Fruit fly (Drosophila melanogaster) whole organism, pupa: Measurements from ENCODE around the gene SKIP.
A peak's percentile ranks its signal among the peaks of the same experiment; 100 is the strongest.

Source experiments
- CG10348 ChIP-seq: fragments of 200-800 bp; sonication (Bioruptor generic); IDR thresholded peaks from 2 replicates; pipeline ENCODE4 v1.3.6; 2022; ENCODE audit warnings: missing biosample characterization, missing genetic modification characterization
- CG14655 ChIP-seq: fragments of 200-800 bp; sonication (Bioruptor generic); optimal IDR thresholded peaks from 3 replicates; lab custom pipeline; 2017; ENCODE audit warnings: mild to moderate bottlenecking, missing biosample characterization, missing genetic modification reagents, missing genetic modification characterization
- CG15710 ChIP-seq: fragments of 200-800 bp; sonication (Bioruptor generic); optimal IDR thresholded peaks from 2 replicates; lab custom pipeline; 2018; ENCODE audit warnings: missing biosample characterization, mild to moderate bottlenecking, missing genetic modification characterization, moderate library complexity
- CG17806 ChIP-seq: fragments of 200-800 bp; sonication (Bioruptor generic); optimal IDR thresholded peaks from 2 replicates; lab custom pipeline; 2018; ENCODE audit warnings: missing biosample characterization, mild to moderate bottlenecking, missing genetic modification characterization, moderate library complexity
- CG4496 ChIP-seq: fragments of 200-800 bp; sonication (Bioruptor generic); IDR thresholded peaks from 3 replicates; pipeline ENCODE4 v1.3.6; 2022; ENCODE audit warnings: missing biosample characterization, missing genetic modification characterization
- CG8301 ChIP-seq: fragments of 200-800 bp; sonication (Bioruptor generic); optimal IDR thresholded peaks from 2 replicates; lab custom pipeline; 2018; ENCODE audit warnings: missing biosample characterization, mild to moderate bottlenecking, missing genetic modification characterization
- rn ChIP-seq: fragments of 200-800 bp; sonication (Bioruptor generic); IDR thresholded peaks from 2 replicates; pipeline ENCODE4 v1.3.6; 2022; ENCODE audit warnings: missing biosample characterization, missing genetic modification characterization

DNA sequence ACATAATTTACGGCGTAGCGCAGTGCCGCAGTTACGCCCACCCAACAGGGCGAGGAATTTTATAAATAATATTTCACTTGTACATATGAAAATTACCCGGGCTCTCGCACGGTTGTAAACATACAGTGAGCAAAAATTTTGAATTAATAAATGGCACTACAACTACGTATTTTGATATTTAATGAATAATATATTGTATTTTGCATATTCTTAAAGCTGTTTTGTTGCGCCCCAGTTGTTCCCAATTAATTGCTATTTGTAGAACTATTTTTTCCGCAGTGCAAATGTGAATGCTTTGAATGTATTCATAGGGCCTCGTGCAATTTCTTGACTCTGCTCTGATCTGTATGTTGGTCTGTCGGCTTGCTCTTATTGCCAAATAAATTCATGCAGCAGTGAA, 52.0 kb downstream of the SKIP start:
- TF ChIP-seq CG14655 (peak; percentile 63), CG8301 (tag; lab: Kevin White, UChicago) (peak; percentile 64), CG15710 (tag; lab: Kevin White, UChicago) (peak; percentile 73), CG10348 (no peak), rn (GFP tag; lab: Robert Waterston, UW) (0 out of 2 replicates have a peak, but pooled peaks have one; percentile 28), CG4496 (GFP tag; lab: Robert Waterston, UW) (peak; percentile 82), CG17806 (tag; lab: Kevin White, UChicago) (peak; percentile 81)
